Fruit fly (Drosophila melanogaster): ENCODE results near the gene kirre.
A peak's percentile ranks its signal among the peaks of the same experiment; 100 is the strongest.

The kirre gene

dm6 chrX:3009986-3010385 lies 269.8 kb downstream of the kirre start (continued):
- TF ChIP-seq fd85E (GFP tag; optimal IDR thresholded peaks at IDR 0.05) (no peak), CG3032 (tag; optimal IDR thresholded peaks at IDR 0.05) (peak; percentile 53), CG11294 (GFP tag; IDR thresholded peaks at IDR 0.05) (no peak), achi (GFP tag; optimal IDR thresholded peaks at IDR 0.05) (peak; percentile 38), net (GFP tag; optimal IDR thresholded peaks at IDR 0.05) (no peak), svp (GFP tag) (peak; percentile 73), Met (GFP tag; optimal IDR thresholded peaks at IDR 0.05) (peak; percentile 53), CG11762 (GFP tag; optimal IDR thresholded peaks at IDR 0.05; ENCODE audit: insufficient read depth) (peak; percentile 35), Eip93F (GFP tag; optimal IDR thresholded peaks at IDR 0.05) (no peak), pdm3 (GFP tag; optimal IDR thresholded peaks at IDR 0.05) (peak; percentile 52), CG16779 (tag; optimal IDR thresholded peaks at IDR 0.05) (no peak), topi (GFP tag; optimal IDR thresholded peaks at IDR 0.05) (peak; percentile 52), CG3919 (GFP tag; optimal IDR thresholded peaks at IDR 0.05) (peak; percentile 47), eg (GFP tag; IDR thresholded peaks at IDR 0.05) (no peak), Sox15 (GFP tag; optimal IDR thresholded peaks at IDR 0.05) (peak; percentile 1), CG31627 (GFP tag; optimal IDR thresholded peaks at IDR 0.05) (peak; percentile 22), CG6163 (GFP tag; IDR thresholded peaks at IDR 0.05) (peak; percentile 51; the same call in 1 of the 3 replicates), Ets96B (tag; optimal IDR thresholded peaks at IDR 0.05) (peak; percentile 46), acj6 (GFP tag; optimal IDR thresholded peaks at IDR 0.05) (peak; percentile 48), Lpt (GFP tag; optimal IDR thresholded peaks at IDR 0.05) (no peak), CG11902 (GFP tag; optimal IDR thresholded peaks at IDR 0.05) (peak; percentile 21), dac (GFP tag; optimal IDR thresholded peaks at IDR 0.05) (no peak), CG9139 (GFP tag; optimal IDR thresholded peaks at IDR 0.05) (no peak), Ets21C (GFP tag; optimal IDR thresholded peaks at IDR 0.05) (no peak), CG8319 (GFP tag; optimal IDR thresholded peaks at IDR 0.05) (peak; percentile 1)

- TF ChIP-seq svp (GFP tag): peak; percentile 54
- TF ChIP-seq Sox102F (GFP tag; optimal IDR thresholded peaks at IDR 0.05): no peak
- peak; percentile 14; the same call in 1 of the 3 replicates for TF ChIP-seq CG6163 (GFP tag; IDR thresholded peaks at IDR 0.05)
- TF ChIP-seq Eip78C (GFP tag): peak; percentile 55
These were observed 271.9 kb downstream of the kirre start for dm6 chrX:3012042-3012441.

DNA sequence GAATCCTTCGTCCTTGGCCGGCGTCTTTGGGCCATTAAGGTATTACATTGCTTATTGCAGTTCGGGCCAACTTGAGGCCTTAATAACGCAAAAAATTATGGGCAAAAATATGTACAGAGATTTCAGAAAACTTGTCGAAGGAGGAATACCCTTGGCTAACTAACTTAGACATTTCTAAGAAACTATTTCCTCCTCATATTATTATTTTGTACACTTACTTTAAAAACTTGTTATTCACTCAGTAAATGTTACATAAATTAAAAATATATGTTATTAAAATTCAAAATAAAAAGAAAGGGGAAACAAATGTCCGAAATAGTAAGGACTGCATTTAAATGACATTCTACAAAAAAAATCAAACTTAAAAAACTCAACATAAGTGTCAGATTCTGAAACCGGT lies 273.1 kb downstream of the kirre start:
- no peak for TF ChIP-seq Hr4 (GFP tag; optimal IDR thresholded peaks at IDR 0.05)
- no peak for TF ChIP-seq CG32006 (GFP tag; optimal IDR thresholded peaks at IDR 0.05)
- peak; percentile 51 for TF ChIP-seq svp (GFP tag)
- no peak for TF ChIP-seq CG16779 (tag; optimal IDR thresholded peaks at IDR 0.05)
- TF ChIP-seq CG6808 (GFP tag; optimal IDR thresholded peaks at IDR 0.05): no peak
- TF ChIP-seq Eip78C (GFP tag): peak; percentile 54
- no peak for TF ChIP-seq Sox14 (GFP tag; optimal IDR thresholded peaks at IDR 0.05)
- no peak for TF ChIP-seq CG6792 (GFP tag; optimal IDR thresholded peaks at IDR 0.05)

DNA sequence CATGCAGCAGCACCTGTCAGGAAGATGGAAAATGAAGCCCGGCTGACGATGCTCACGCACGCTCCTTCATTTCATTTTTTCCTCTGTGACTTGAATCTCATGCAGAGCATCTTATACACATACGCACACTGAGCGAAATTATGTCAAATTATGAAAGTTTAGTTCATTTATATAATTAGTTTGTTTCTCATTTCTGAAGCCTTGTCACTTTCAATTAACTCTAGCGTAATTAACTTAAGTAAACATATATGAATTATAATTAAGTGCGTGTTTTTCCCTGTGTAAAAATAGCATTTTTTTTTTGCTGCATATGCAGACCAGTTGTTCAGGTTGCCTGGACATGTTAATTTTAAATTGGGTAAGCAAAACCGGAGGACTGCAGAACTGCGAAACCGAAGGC lies 276.3 kb downstream of the kirre start:
- TF ChIP-seq CG3919 (GFP tag; optimal IDR thresholded peaks at IDR 0.05) (peak; percentile 94), Eip78C (GFP tag) (peak; percentile 98), cyc (GFP tag; optimal IDR thresholded peaks at IDR 0.05) (peak; percentile 78), CG8119 (GFP tag; IDR thresholded peaks at IDR 0.05) (peak; percentile 91), CG6163 (GFP tag; IDR thresholded peaks at IDR 0.05) (peak; percentile 94), Sox102F (GFP tag; optimal IDR thresholded peaks at IDR 0.05) (peak; percentile 82), fd59A (GFP tag; optimal IDR thresholded peaks at IDR 0.05) (peak; percentile 91), spab (GFP tag; optimal IDR thresholded peaks at IDR 0.05) (peak; percentile 90), Eip93F (GFP tag; optimal IDR thresholded peaks at IDR 0.05) (peak; percentile 54), CG10669 (GFP tag; optimal IDR thresholded peaks at IDR 0.05) (peak; percentile 94), acj6 (GFP tag; optimal IDR thresholded peaks at IDR 0.05) (peak; percentile 89), svp (GFP tag) (peak; percentile 89), Hr38 (GFP tag; optimal IDR thresholded peaks at IDR 0.05) (no peak), CG6792 (GFP tag; optimal IDR thresholded peaks at IDR 0.05) (peak; percentile 90), topi (GFP tag; optimal IDR thresholded peaks at IDR 0.05) (peak; percentile 84), CG11902 (GFP tag; optimal IDR thresholded peaks at IDR 0.05) (peak; percentile 77), Hr39 (GFP tag; optimal IDR thresholded peaks at IDR 0.05) (peak; percentile 62), pdm3 (GFP tag; optimal IDR thresholded peaks at IDR 0.05) (peak; percentile 92), CG3032 (tag; optimal IDR thresholded peaks at IDR 0.05) (peak; percentile 95), lz (GFP tag; optimal IDR thresholded peaks at IDR 0.05) (peak; percentile 81), Smox (GFP tag; optimal IDR thresholded peaks at IDR 0.05) (peak; percentile 80), CG9139 (GFP tag; optimal IDR thresholded peaks at IDR 0.05) (peak; percentile 93), Ets21C (GFP tag; optimal IDR thresholded peaks at IDR 0.05) (peak; percentile 48), CG34406 (GFP tag; optimal IDR thresholded peaks at IDR 0.05) (peak; percentile 89), CG10631 (GFP tag; optimal IDR thresholded peaks at IDR 0.05) (peak; percentile 92), CG7368 (GFP tag; optimal IDR thresholded peaks at IDR 0.05) (peak; percentile 87), Sox15 (GFP tag; optimal IDR thresholded peaks at IDR 0.05) (peak; percentile 78), ss (GFP tag; optimal IDR thresholded peaks at IDR 0.05) (peak; percentile 97 to 98), CG6808 (GFP tag; optimal IDR thresholded peaks at IDR 0.05) (peak; percentile 94), fd85E (GFP tag; optimal IDR thresholded peaks at IDR 0.05) (peak; percentile 43)

All from whole organism, prepupa.